Fruit fly (Drosophila melanogaster): Measurements from ENCODE around the gene CG8837.

dm6 chr2L:3301058-3301457 is 19.0 kb upstream of the CG8837 start:
- TF ChIP-seq CG12605 (GFP tag; IDR thresholded peaks at IDR 0.05) (no peak), gl (tag; optimal IDR thresholded peaks at IDR 0.05) (no peak), CG15710 (tag; optimal IDR thresholded peaks at IDR 0.05) (no peak), CG8159 (tag; optimal IDR thresholded peaks at IDR 0.05) (no peak), CG4496 (GFP tag; IDR thresholded peaks at IDR 0.05) (no peak), Snoo (tag; optimal IDR thresholded peaks at IDR 0.05) (no peak)

Data from whole organism, pupa.